Worm (Caenorhabditis elegans): Measurements from ENCODE around the gene egl-1.

- TF ChIP-seq elt-3 (tag; optimal IDR thresholded peaks at IDR 0.05) (no peak), unc-62 (GFP tag; optimal IDR thresholded peaks at IDR 0.05) (no peak), egl-5 (tag; optimal IDR thresholded peaks at IDR 0.05) (no peak), nhr-23 (tag; optimal IDR thresholded peaks at IDR 0.05) (no peak), nfya-1 (tag; optimal IDR thresholded peaks at IDR 0.05; ENCODE audit: insufficient read depth) (no peak), fkh-10 (GFP tag; optimal IDR thresholded peaks at IDR 0.05) (no peak), lin-15B (tag; optimal IDR thresholded peaks at IDR 0.05) (no peak), ceh-16 (tag; optimal IDR thresholded peaks at IDR 0.05) (no peak), nhr-76 (tag; optimal IDR thresholded peaks at IDR 0.05) (no peak), zag-1 (tag; optimal IDR thresholded peaks at IDR 0.05) (no peak), nhr-43 (tag; optimal IDR thresholded peaks at IDR 0.05; ENCODE audit: poor library complexity, severe bottlenecking) (no peak), ztf-4 (tag; optimal IDR thresholded peaks at IDR 0.05) (no peak), ceh-28 (tag; optimal IDR thresholded peaks at IDR 0.05) (no peak), R02D3.7 (tag; optimal IDR thresholded peaks at IDR 0.05) (no peak)
These were observed 24.5 kb upstream of the egl-1 start, which contains the start of gene bmk-1 for ce11 chrV:14456626-14457025.
